Worm (Caenorhabditis elegans): ENCODE measurements around the gene let-60.

ce11 chrIV:11646908-11647307 lies 44.0 kb downstream of the let-60 start:
- TF ChIP-seq nhr-237 (tag; optimal IDR thresholded peaks at IDR 0.05) (no peak), elt-3 (tag; optimal IDR thresholded peaks at IDR 0.05) (no peak), nhr-12 (tag; optimal IDR thresholded peaks at IDR 0.05) (no peak), ztf-11 (tag; optimal IDR thresholded peaks at IDR 0.05) (no peak), lin-13 (tag; optimal IDR thresholded peaks at IDR 0.05) (no peak), unc-62 (GFP tag; optimal IDR thresholded peaks at IDR 0.05) (no peak), mab-5 (tag; optimal IDR thresholded peaks at IDR 0.05) (no peak), unc-39 (tag; optimal IDR thresholded peaks at IDR 0.05) (no peak)
